Fruit fly (Drosophila melanogaster): ENCODE data around the gene elav.

elav gene

DNA sequence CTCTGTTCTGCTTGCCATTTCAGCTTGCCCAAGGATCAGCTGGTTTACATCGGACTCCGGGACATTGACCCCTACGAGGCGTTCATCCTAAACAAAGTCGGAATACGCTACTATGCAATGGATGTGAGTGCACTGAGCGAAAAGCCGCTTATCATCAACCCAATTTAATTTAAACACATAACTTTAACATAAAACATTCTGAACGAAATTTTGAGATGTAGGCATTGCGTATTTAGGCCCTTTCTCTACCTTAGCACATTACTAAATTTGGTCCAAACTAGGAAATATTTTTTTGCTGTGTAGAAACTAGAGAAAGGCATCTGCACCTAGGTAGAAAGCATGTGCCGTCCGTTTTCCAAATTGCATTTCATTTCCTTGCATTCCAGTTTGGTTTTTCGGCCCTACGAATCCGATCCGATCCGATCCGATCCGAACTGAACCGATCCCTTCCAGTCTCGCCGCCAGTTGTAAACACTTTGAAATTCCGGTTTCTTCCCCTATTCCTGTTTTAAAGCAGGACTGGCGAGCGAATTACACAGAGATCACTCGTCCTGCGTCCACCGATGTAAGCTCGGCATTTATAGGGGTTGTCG lies 3.5 kb upstream of the elav start (continued):
- no peak for TF ChIP-seq tio (GFP tag; optimal IDR thresholded peaks at IDR 0.05)
- TF ChIP-seq HLH3B (GFP tag; IDR thresholded peaks at IDR 0.05): no peak
- TF ChIP-seq Asciz (GFP tag; optimal IDR thresholded peaks at IDR 0.05): no peak
- TF ChIP-seq vnd (GFP tag; IDR thresholded peaks at IDR 0.05; ENCODE audit: partially characterized antibody): no peak
- no peak for TF ChIP-seq CG13287 (GFP tag; IDR thresholded peaks at IDR 0.05; ENCODE audit: partially characterized antibody)
- peak; percentile 76 for TF ChIP-seq CG30431 (GFP tag; optimal IDR thresholded peaks at IDR 0.05)
- no peak for TF ChIP-seq CG32532 (GFP tag; IDR thresholded peaks at IDR 0.05)
- TF ChIP-seq CG31365 (tag; optimal IDR thresholded peaks at IDR 0.05): no peak
- TF ChIP-seq Atf-2 (GFP tag; optimal IDR thresholded peaks at IDR 0.05): peak; percentile 65
- peak; percentile 47 for TF ChIP-seq CG7556 (GFP tag; optimal IDR thresholded peaks at IDR 0.05)
- peak; percentile 2 for TF ChIP-seq CG1529 (GFP tag; optimal IDR thresholded peaks at IDR 0.05)
- no peak for TF ChIP-seq so (GFP tag; IDR thresholded peaks at IDR 0.05)
- TF ChIP-seq nerfin-1 (tag; optimal IDR thresholded peaks at IDR 0.05): peak; percentile 24
- no peak for TF ChIP-seq Rfx (GFP tag; IDR thresholded peaks at IDR 0.05)
- TF ChIP-seq chm (GFP tag; IDR thresholded peaks at IDR 0.05): no peak
- no peak for TF ChIP-seq ftz-f1 (GFP tag; optimal IDR thresholded peaks at IDR 0.05)
- peak; percentile 62 for TF ChIP-seq CG2202 (tag; optimal IDR thresholded peaks at IDR 0.05)
- TF ChIP-seq Hr51 (GFP tag; optimal IDR thresholded peaks at IDR 0.05): peak in 1 of 2 experiments; percentile 62
- no peak for TF ChIP-seq Mrtf (GFP tag; IDR thresholded peaks at IDR 0.05)
- peak; percentile 44 for TF ChIP-seq CG8944 (GFP tag; optimal IDR thresholded peaks at IDR 0.05)
- TF ChIP-seq Lpt (GFP tag; optimal IDR thresholded peaks at IDR 0.05): no peak
- no peak for TF ChIP-seq corto (GFP tag; optimal IDR thresholded peaks at IDR 0.05)
- TF ChIP-seq TFAM (GFP tag; optimal IDR thresholded peaks at IDR 0.05): no peak
- TF ChIP-seq jing (GFP tag; optimal IDR thresholded peaks at IDR 0.05): peak; percentile 27
- TF ChIP-seq Deaf1 (tag; optimal IDR thresholded peaks at IDR 0.05): peak; percentile 46
- no peak for TF ChIP-seq CG14050 (GFP tag; IDR thresholded peaks at IDR 0.05)
- TF ChIP-seq Usf (GFP tag; optimal IDR thresholded peaks at IDR 0.05): peak; percentile 71
- peak; percentile 81 for TF ChIP-seq CG16815 (GFP tag; optimal IDR thresholded peaks at IDR 0.05)
- no peak for TF ChIP-seq CG6175 (GFP tag; IDR thresholded peaks at IDR 0.05)
- peak; percentile 31 for TF ChIP-seq CHES-1-like (GFP tag; optimal IDR thresholded peaks at IDR 0.05)
- TF ChIP-seq CG13424 (tag; optimal IDR thresholded peaks at IDR 0.05): peak; percentile 31
- TF ChIP-seq yki (optimal IDR thresholded peaks at IDR 0.05): no peak
- TF ChIP-seq Fer2 (tag; optimal IDR thresholded peaks at IDR 0.05): no peak
- TF ChIP-seq hb (GFP tag; IDR thresholded peaks at IDR 0.05; ENCODE audit: partially characterized antibody): no peak
- peak; percentile 77 for TF ChIP-seq NC2β (GFP tag; optimal IDR thresholded peaks at IDR 0.05)
- no peak for TF ChIP-seq CG10431 (GFP tag; optimal IDR thresholded peaks at IDR 0.05)
- TF ChIP-seq CG13894 (tag; optimal IDR thresholded peaks at IDR 0.05): peak; percentile 25
- TF ChIP-seq Sry-β (GFP tag; optimal IDR thresholded peaks at IDR 0.05): no peak
- TF ChIP-seq Trl (optimal IDR thresholded peaks at IDR 0.05): no peak
- TF ChIP-seq Trl (GFP tag; optimal IDR thresholded peaks at IDR 0.05): peak; percentile 76
- no peak for TF ChIP-seq CG32772 (GFP tag; IDR thresholded peaks at IDR 0.05)
- no peak for TF ChIP-seq run (tag; optimal IDR thresholded peaks at IDR 0.05)
- TF ChIP-seq CG1832 (GFP tag; optimal IDR thresholded peaks at IDR 0.05): no peak
- TF ChIP-seq wek (GFP tag; optimal IDR thresholded peaks at IDR 0.05): no peak
- no peak for TF ChIP-seq hth (optimal IDR thresholded peaks at IDR 0.05)
- no peak for TF ChIP-seq CG16779 (GFP tag; IDR thresholded peaks at IDR 0.05)
- peak; percentile 61 for TF ChIP-seq row (GFP tag; IDR thresholded peaks at IDR 0.05)
- no peak for TF ChIP-seq disco-r (GFP tag; optimal IDR thresholded peaks at IDR 0.05)
- TF ChIP-seq h (optimal IDR thresholded peaks at IDR 0.05): no peak
- peak; percentile 59 for TF ChIP-seq repo (GFP tag; optimal IDR thresholded peaks at IDR 0.05)
- no peak for TF ChIP-seq CG7928 (GFP tag; optimal IDR thresholded peaks at IDR 0.05)
- TF ChIP-seq CG17912 (GFP tag; optimal IDR thresholded peaks at IDR 0.05): no peak

All from whole organism, embryonic.